Worm (Caenorhabditis elegans): Measurements from ENCODE around the gene B0393.7.

ce11 chrIII:4748666-4749065, 29.2 kb downstream of the B0393.7 start:
- no peak for TF ChIP-seq elt-3 (tag; optimal IDR thresholded peaks at IDR 0.05)
- TF ChIP-seq unc-39 (tag; optimal IDR thresholded peaks at IDR 0.05) = no peak
- TF ChIP-seq ztf-11 (tag; optimal IDR thresholded peaks at IDR 0.05) = no peak
- no peak for TF ChIP-seq blmp-1 (tag; optimal IDR thresholded peaks at IDR 0.05)
- no peak for TF ChIP-seq zip-8 (tag; optimal IDR thresholded peaks at IDR 0.05)
- TF ChIP-seq lin-13 (tag; optimal IDR thresholded peaks at IDR 0.05) = no peak
- no peak for TF ChIP-seq lin-32 (GFP tag; optimal IDR thresholded peaks at IDR 0.05)
